Worm (Caenorhabditis elegans): ENCODE measurements around the gene R11E3.2.
A peak's percentile ranks its signal among the peaks of the same experiment; 100 is the strongest.

R11E3.2 gene

ce11 chrIV:4809813-4810212 lies 37.9 kb downstream of the R11E3.2 start, which contains the start of gene H06H21.37:
Gene H06H21.37 (minus strand): TSS chrIV:4809974.
- no peak for TF ChIP-seq snpc-1.2 (GFP tag; IDR thresholded peaks at IDR 0.05)

ce11 chrIV:4810377-4810984 lies 38.6 kb downstream of the R11E3.2 start, which contains the start of gene eif-1.A:
Gene eif-1.A (plus strand): TSS chrIV:4810934.
- peak; percentile 26 for TF ChIP-seq hlh-30 (tag; optimal IDR thresholded peaks at IDR 0.05; ENCODE audit: insufficient read depth)
- TF ChIP-seq mxl-2 (GFP tag; conservative IDR thresholded peaks at IDR 0.05) = no peak
- TF ChIP-seq ceh-44 (GFP tag; IDR thresholded peaks at IDR 0.05) = no peak
- no peak for TF ChIP-seq Y5F2A.4 (GFP tag; optimal IDR thresholded peaks at IDR 0.05)
- no peak for TF ChIP-seq D1046.2 (GFP tag; IDR thresholded peaks at IDR 0.05)
- TF ChIP-seq nhr-77 (tag; optimal IDR thresholded peaks at IDR 0.05) = peak; percentile 30
- TF ChIP-seq nhr-42 (GFP tag; IDR thresholded peaks at IDR 0.05) = no peak
- TF ChIP-seq spr-3 (GFP tag; optimal IDR thresholded peaks at IDR 0.05) = no peak
- no peak for TF ChIP-seq ZK546.5 (tag; optimal IDR thresholded peaks at IDR 0.05)
- no peak for TF ChIP-seq zag-1 (tag; optimal IDR thresholded peaks at IDR 0.05)
- peak; percentile 29 for TF ChIP-seq hlh-11 (tag; optimal IDR thresholded peaks at IDR 0.05)
- TF ChIP-seq dve-1 (tag; optimal IDR thresholded peaks at IDR 0.05; ENCODE audit: insufficient read depth) = peak; percentile 37
- TF ChIP-seq set-16 (GFP tag; IDR thresholded peaks at IDR 0.05) = no peak
- no peak for TF ChIP-seq dmd-8 (GFP tag; IDR thresholded peaks at IDR 0.05)
- TF ChIP-seq dmd-6 (GFP tag; IDR thresholded peaks at IDR 0.05) = no peak
- TF ChIP-seq lin-39 (tag; optimal IDR thresholded peaks at IDR 0.05) = no peak
- no peak for TF ChIP-seq ztf-11 (tag; optimal IDR thresholded peaks at IDR 0.05)
- no peak for TF ChIP-seq cey-2 (tag; optimal IDR thresholded peaks at IDR 0.05; ENCODE audit: borderline replicate concordance, insufficient read depth)
- peak; percentile 47 for TF ChIP-seq dpl-1 (GFP tag; optimal IDR thresholded peaks at IDR 0.05)
- no peak for TF ChIP-seq T26A8.4 (GFP tag; IDR thresholded peaks at IDR 0.05)
- TF ChIP-seq T20F7.1 (GFP tag; optimal IDR thresholded peaks at IDR 0.05) = no peak
- no peak for TF ChIP-seq nhr-76 (tag; optimal IDR thresholded peaks at IDR 0.05)
- TF ChIP-seq fos-1 (tag; optimal IDR thresholded peaks at IDR 0.05) = no peak
- no peak for TF ChIP-seq aly-2 (tag; optimal IDR thresholded peaks at IDR 0.05)
- no peak for TF ChIP-seq nhr-10 (tag; optimal IDR thresholded peaks at IDR 0.05)
- no peak for TF ChIP-seq daf-8 (GFP tag; IDR thresholded peaks at IDR 0.05)
- no peak for TF ChIP-seq hmg-1.1 (GFP tag; IDR thresholded peaks at IDR 0.05)
- no peak for TF ChIP-seq lir-3 (tag; optimal IDR thresholded peaks at IDR 0.05)
- no peak for TF ChIP-seq daf-16 (GFP tag; optimal IDR thresholded peaks at IDR 0.05)
- peak; percentile 40 for TF ChIP-seq daf-16 (tag; optimal IDR thresholded peaks at IDR 0.05)
- no peak for TF ChIP-seq egl-27 (tag; optimal IDR thresholded peaks at IDR 0.05)
- no peak for TF ChIP-seq nhr-11 (tag; optimal IDR thresholded peaks at IDR 0.05)
- peak in 1 of 2 experiments; percentile 85 for TF ChIP-seq lsy-2 (tag; optimal IDR thresholded peaks at IDR 0.05)
- TF ChIP-seq zfp-2 (tag; optimal IDR thresholded peaks at IDR 0.05) = no peak
- no peak for TF ChIP-seq nhr-48 (tag; optimal IDR thresholded peaks at IDR 0.05)
- TF ChIP-seq ZK337.2 (GFP tag; IDR thresholded peaks at IDR 0.05) = no peak
- TF ChIP-seq mxl-3 (GFP tag; optimal IDR thresholded peaks at IDR 0.05) = no peak
- no peak for TF ChIP-seq ceh-32 (tag; optimal IDR thresholded peaks at IDR 0.05; ENCODE audit: poor library complexity)
- no peak for TF ChIP-seq nhr-25 (tag; optimal IDR thresholded peaks at IDR 0.05; ENCODE audit: borderline replicate concordance, insufficient read depth)
- TF ChIP-seq R02D3.7 (tag; optimal IDR thresholded peaks at IDR 0.05) = no peak
- no peak for TF ChIP-seq nhr-102 (tag; optimal IDR thresholded peaks at IDR 0.05)
- no peak for TF ChIP-seq pha-4 (GFP tag; IDR thresholded peaks at IDR 0.05)
- no peak for TF ChIP-seq pha-4 (tag; optimal IDR thresholded peaks at IDR 0.05)
- no peak for TF ChIP-seq snpc-4 (tag; optimal IDR thresholded peaks at IDR 0.05)
- TF ChIP-seq F26F4.8 (GFP tag; conservative IDR thresholded peaks at IDR 0.05) = no peak
- TF ChIP-seq F44E2.7 (GFP tag; IDR thresholded peaks at IDR 0.05) = no peak
- TF ChIP-seq egl-43 (GFP tag; IDR thresholded peaks at IDR 0.05) = no peak
- TF ChIP-seq lin-29 (GFP tag; IDR thresholded peaks at IDR 0.05) = no peak
